Fruit fly (Drosophila melanogaster) whole organism, embryonic: ENCODE results near the gene stet.

ENCODE experiments used
- Atf-2 ChIP-seq: fragments of 200-800 bp; sonication (Bioruptor generic); optimal IDR thresholded peaks from 2 replicates; lab custom pipeline; 2016; ENCODE audit warnings: missing biosample characterization, missing genetic modification characterization
- Atf3 ChIP-seq: fragments of 200-800 bp; sonication (Bioruptor generic); optimal IDR thresholded peaks from 3 replicates; lab custom pipeline; 2016; ENCODE audit warnings: missing biosample characterization, missing genetic modification characterization
- CG10209 ChIP-seq: fragments of 200-800 bp; sonication (Bioruptor generic); optimal IDR thresholded peaks from 3 replicates; lab custom pipeline; 2017; ENCODE audit warnings: missing biosample characterization, mild to moderate bottlenecking, missing genetic modification characterization, missing genetic modification reagents
- CG11696 ChIP-seq: fragments of 200-800 bp; sonication (Bioruptor generic); IDR thresholded peaks from 2 replicates; pipeline ENCODE4 v1.3.6; 2022; ENCODE audit warnings: missing biosample characterization, missing genetic modification characterization
- CG12391 ChIP-seq: fragments of 200-800 bp; sonication (Bioruptor generic); optimal IDR thresholded peaks from 3 replicates; lab custom pipeline; 2018; ENCODE audit warnings: missing biosample characterization, mild to moderate bottlenecking, missing genetic modification characterization, moderate library complexity
- CG12659 ChIP-seq: fragments of 200-800 bp; sonication (Bioruptor generic); optimal IDR thresholded peaks from 3 replicates; lab custom pipeline; 2017; ENCODE audit warnings: mild to moderate bottlenecking, missing biosample characterization, missing genetic modification reagents, missing genetic modification characterization
- CG17359 ChIP-seq: fragments of 200-800 bp; sonication (Bioruptor generic); optimal IDR thresholded peaks from 3 replicates; lab custom pipeline; 2018; ENCODE audit warnings: missing biosample characterization, mild to moderate bottlenecking, missing genetic modification characterization, moderate library complexity
- CG17361 ChIP-seq: fragments of 200-800 bp; sonication (Bioruptor generic); IDR thresholded peaks from 3 replicates; pipeline ENCODE4 v1.3.6; 2022; ENCODE audit warnings: missing biosample characterization, missing genetic modification characterization
- CG17912 ChIP-seq: fragments of 200-800 bp; sonication (Bioruptor generic); optimal IDR thresholded peaks from 2 replicates; lab custom pipeline; 2018; ENCODE audit warnings: missing biosample characterization, mild to moderate bottlenecking, missing genetic modification characterization
- CG18619 ChIP-seq: fragments of 200-800 bp; sonication (Bioruptor generic); optimal IDR thresholded peaks from 3 replicates; lab custom pipeline; 2017; ENCODE audit warnings: missing biosample characterization, mild to moderate bottlenecking, missing genetic modification characterization
- CG2199 ChIP-seq: fragments of 200-800 bp; sonication (Bioruptor generic); IDR thresholded peaks from 3 replicates; pipeline ENCODE4 v1.3.6; 2022; ENCODE audit warnings: missing biosample characterization, missing genetic modification characterization
- CG2875 ChIP-seq: fragments of 200-800 bp; sonication (Bioruptor generic); optimal IDR thresholded peaks from 2 replicates; lab custom pipeline; 2017; ENCODE audit warnings: missing biosample characterization, mild to moderate bottlenecking, missing genetic modification characterization, missing genetic modification reagents
- CG33557 ChIP-seq: fragments of 200-800 bp; sonication (Bioruptor generic); optimal IDR thresholded peaks from 2 replicates; lab custom pipeline; 2019; ENCODE audit warnings: missing biosample characterization, mild to moderate bottlenecking, missing genetic modification characterization, moderate library complexity
- CG34224 ChIP-seq: fragments of 200-800 bp; sonication (Bioruptor generic); IDR thresholded peaks from 3 replicates; pipeline ENCODE4 v1.3.6; 2022; ENCODE audit warnings: missing biosample characterization, missing genetic modification characterization; ENCODE audit not compliant: partially characterized antibody
- CG34422 ChIP-seq: fragments of 200-800 bp; sonication (Bioruptor generic); IDR thresholded peaks from 3 replicates; pipeline ENCODE4 v1.3.6; 2022; ENCODE audit warnings: missing biosample characterization, missing genetic modification characterization
- CG4328 ChIP-seq: fragments of 200-800 bp; sonication (Bioruptor generic); optimal IDR thresholded peaks from 3 replicates; lab custom pipeline; 2017; ENCODE audit warnings: missing biosample characterization, missing genetic modification reagents, missing genetic modification characterization
- CG5180 ChIP-seq: fragments of 200-800 bp; sonication (Bioruptor generic); optimal IDR thresholded peaks from 3 replicates; lab custom pipeline; 2017; ENCODE audit warnings: missing biosample characterization, missing genetic modification characterization, mild to moderate bottlenecking, moderate library complexity, missing genetic modification reagents
- CG7357 ChIP-seq: fragments of 200-800 bp; sonication (Bioruptor generic); IDR thresholded peaks from 3 replicates; pipeline ENCODE4 v1.3.6; 2022; ENCODE audit warnings: missing biosample characterization, missing genetic modification characterization
- CG9609 ChIP-seq: fragments of 200-800 bp; sonication (Bioruptor generic); optimal IDR thresholded peaks from 3 replicates; lab custom pipeline; 2016; ENCODE audit warnings: missing biosample characterization, missing genetic modification characterization
- CG9817 ChIP-seq: fragments of 200-800 bp; sonication (Bioruptor generic); optimal IDR thresholded peaks from 2 replicates; lab custom pipeline; 2018; ENCODE audit warnings: missing biosample characterization, mild to moderate bottlenecking, missing genetic modification characterization, moderate library complexity
- Fer2 ChIP-seq: fragments of 200-800 bp; sonication (Bioruptor generic); optimal IDR thresholded peaks from 2 replicates; lab custom pipeline; 2018; ENCODE audit warnings: missing biosample characterization, mild to moderate bottlenecking, missing genetic modification characterization, moderate library complexity
- H2.0 ChIP-seq: fragments of 200-800 bp; sonication (Bioruptor generic); IDR thresholded peaks from 2 replicates; pipeline ENCODE4 v1.3.6; 2022; ENCODE audit warnings: missing biosample characterization, missing genetic modification characterization
- HLH54F ChIP-seq: fragments of 200-800 bp; sonication (Bioruptor generic); optimal IDR thresholded peaks from 3 replicates; lab custom pipeline; 2016; ENCODE audit warnings: missing biosample characterization, missing genetic modification characterization
- Hand ChIP-seq: fragments of 200-800 bp; sonication (Bioruptor generic); optimal IDR thresholded peaks from 2 replicates; lab custom pipeline; 2017; ENCODE audit warnings: mild to moderate bottlenecking, missing biosample characterization, missing genetic modification reagents, missing genetic modification characterization
- HmgZ ChIP-seq: fragments of 200-800 bp; sonication (Bioruptor generic); optimal IDR thresholded peaks from 2 replicates; lab custom pipeline; 2018; ENCODE audit warnings: missing biosample characterization, mild to moderate bottlenecking, missing genetic modification characterization
- Hr3 ChIP-seq: fragments of 200-800 bp; sonication (Bioruptor generic); optimal IDR thresholded peaks from 3 replicates; lab custom pipeline; 2016; ENCODE audit warnings: missing biosample characterization, missing genetic modification characterization
- Lpt ChIP-seq: fragments of >200 bp; optimal IDR thresholded peaks from 2 replicates; lab custom pipeline; 2018; ENCODE audit warnings: missing biosample characterization, missing genetic modification characterization
- Opbp ChIP-seq: fragments of 200-800 bp; sonication (Bioruptor generic); IDR thresholded peaks from 3 replicates; pipeline ENCODE4 v1.3.6; 2022; ENCODE audit warnings: missing biosample characterization, missing genetic modification characterization; ENCODE audit not compliant: partially characterized antibody
- Optix ChIP-seq: fragments of 200-800 bp; sonication (Bioruptor generic); IDR thresholded peaks from 3 replicates; pipeline ENCODE4 v1.3.6; 2022; ENCODE audit warnings: missing biosample characterization, missing genetic modification characterization
- YL-1 ChIP-seq: fragments of 200-800 bp; sonication (Bioruptor generic); optimal IDR thresholded peaks from 3 replicates; lab custom pipeline; 2017; ENCODE audit warnings: missing biosample characterization, mild to moderate bottlenecking, missing genetic modification characterization
- ara ChIP-seq: fragments of 200-800 bp; sonication (Bioruptor generic); IDR thresholded peaks from 2 replicates; pipeline ENCODE4 v1.3.6; 2022; ENCODE audit warnings: missing biosample characterization, missing genetic modification characterization
- cas ChIP-seq: fragments of 200-800 bp; sonication (Bioruptor generic); IDR thresholded peaks from 2 replicates; pipeline ENCODE4 v1.3.6; 2022; ENCODE audit warnings: missing biosample characterization, missing genetic modification characterization
- chinmo ChIP-seq: fragments of 200-800 bp; sonication (Bioruptor generic); IDR thresholded peaks from 4 replicates; pipeline ENCODE4 v1.3.6; 2022; ENCODE audit warnings: missing biosample characterization, missing genetic modification characterization; ENCODE audit not compliant: partially characterized antibody
- crc ChIP-seq: fragments of 200-800 bp; sonication (Bioruptor generic); optimal IDR thresholded peaks from 2 replicates; lab custom pipeline; 2016; ENCODE audit warnings: missing biosample characterization, missing genetic modification characterization
- dati ChIP-seq: fragments of 200-800 bp; sonication (Bioruptor generic); IDR thresholded peaks from 2 replicates; pipeline ENCODE4 v1.3.6; 2022; ENCODE audit warnings: missing biosample characterization, missing genetic modification characterization
- dimm ChIP-seq: fragments of 200-800 bp; sonication (Bioruptor generic); IDR thresholded peaks from 2 replicates; pipeline ENCODE4 v1.3.6; 2022; ENCODE audit warnings: missing biosample characterization, missing genetic modification characterization
- emc ChIP-seq: fragments of 200-800 bp; sonication (Bioruptor generic); optimal IDR thresholded peaks from 2 replicates; lab custom pipeline; 2016; ENCODE audit warnings: missing biosample characterization, missing genetic modification characterization
- exex ChIP-seq: fragments of 200-800 bp; sonication (Bioruptor generic); optimal IDR thresholded peaks from 4 replicates; lab custom pipeline; 2018; ENCODE audit warnings: missing biosample characterization, mild to moderate bottlenecking, missing genetic modification characterization, moderate library complexity
- lab ChIP-seq: fragments of 200-800 bp; sonication (Bioruptor generic); optimal IDR thresholded peaks from 3 replicates; lab custom pipeline; 2017; ENCODE audit warnings: missing biosample characterization, missing genetic modification characterization, mild to moderate bottlenecking, moderate library complexity, missing genetic modification reagents
- mam ChIP-seq: fragments of 200-800 bp; sonication (Bioruptor generic); optimal IDR thresholded peaks from 3 replicates; lab custom pipeline; 2016; ENCODE audit warnings: missing biosample characterization, missing genetic modification characterization
- sim ChIP-seq: fragments of 200-800 bp; sonication (Bioruptor generic); IDR thresholded peaks from 2 replicates; pipeline ENCODE4 v1.3.6; 2022; ENCODE audit warnings: missing biosample characterization, missing genetic modification characterization
- tap ChIP-seq: fragments of 200-800 bp; optimal IDR thresholded peaks from 3 replicates; lab custom pipeline; 2019; ENCODE audit warnings: missing biosample characterization, mild to moderate bottlenecking, missing genetic modification characterization, moderate library complexity
- trh ChIP-seq: fragments of 200-800 bp; sonication (Bioruptor generic); optimal IDR thresholded peaks from 2 replicates; lab custom pipeline; 2016; ENCODE audit warnings: missing biosample characterization, missing genetic modification characterization
- tup ChIP-seq: fragments of 200-800 bp; sonication (Bioruptor generic); optimal IDR thresholded peaks from 2 replicates; lab custom pipeline; 2016; ENCODE audit warnings: missing biosample characterization, mild to moderate bottlenecking, missing genetic modification characterization, moderate library complexity
- wek ChIP-seq: fragments of 200-800 bp; sonication (Bioruptor generic); optimal IDR thresholded peaks from 3 replicates; lab custom pipeline; 2018; ENCODE audit warnings: missing biosample characterization, mild to moderate bottlenecking, missing genetic modification characterization, moderate library complexity
- zf30C ChIP-seq: fragments of 200-800 bp; sonication (Bioruptor generic); optimal IDR thresholded peaks from 3 replicates; lab custom pipeline; 2018; ENCODE audit warnings: missing biosample characterization, mild to moderate bottlenecking, missing genetic modification characterization

stet gene

dm6 chr3L:1536487-1537337 lies 47.4 kb upstream of the stet start, which contains the start of the genes CG12091 and pns (continued):
- TF ChIP-seq H2.0 (GFP tag; lab: Robert Waterston, UW) (peak; percentile 77), Opbp (GFP tag; lab: Robert Waterston, UW) (peak; percentile 67; the same call in 2 of the 3 replicates), dimm (GFP tag; lab: Robert Waterston, UW) (no peak), CG34224 (GFP tag; lab: Robert Waterston, UW) (no peak), CG17359 (tag; lab: Kevin White, UChicago) (peak; percentile 61), zf30C (GFP tag; lab: Kevin White, UChicago) (peak; percentile 12), CG2875 (GFP tag; lab: Kevin White, UChicago) (peak; percentile 44), tap (tag; lab: Kevin White, UChicago) (peak; percentile 28), Hr3 (GFP tag; lab: Kevin White, UChicago) (peak; percentile 41), chinmo (GFP tag; lab: Robert Waterston, UW) (0 out of 4 replicates have a peak, but pooled peaks have one; percentile 21), sim (no peak), Fer2 (tag; lab: Kevin White, UChicago) (peak; percentile 13), mam (GFP tag; lab: Kevin White, UChicago) (peak; percentile 79), CG9817 (tag; lab: Kevin White, UChicago) (peak; percentile 46), Atf3 (GFP tag; lab: Kevin White, UChicago) (peak; percentile 41), CG12659 (peak; percentile 87), tup (GFP tag; lab: Kevin White, UChicago) (no peak), emc (no peak), Atf-2 (GFP tag; lab: Kevin White, UChicago) (peak; percentile 55), trh (GFP tag; lab: Kevin White, UChicago) (peak; percentile 4), CG9609 (GFP tag; lab: Kevin White, UChicago) (peak; percentile 65)
- TF ChIP-seq, all 482 proteins: peak for 358

dm6 chr3L:1533699-1534431 lies 44.5 kb upstream of the stet start, which contains the start of gene Iml1:
Iml1 (minus strand) TSS chr3L:1534034.
- TF ChIP-seq CG11696 (GFP tag; lab: Robert Waterston, UW) (no peak), ara (no peak), dati (GFP tag; lab: Robert Waterston, UW) (no peak), HmgZ (tag; lab: Kevin White, UChicago) (no peak), crc (GFP tag; lab: Kevin White, UChicago) (no peak), CG4328 (GFP tag; lab: Kevin White, UChicago) (no peak), CG18619 (GFP tag; lab: Kevin White, UChicago) (no peak), CG33557 (GFP tag; lab: Kevin White, UChicago) (no peak), Hand (GFP tag; lab: Kevin White, UChicago) (no peak), lab (GFP tag; lab: Kevin White, UChicago) (no peak), Lpt (GFP tag; lab: Kevin White, UChicago) (no peak), CG17361 (GFP tag; lab: Robert Waterston, UW) (no peak; the same call in 2 of the 3 replicates), cas (GFP tag; lab: Robert Waterston, UW) (no peak), exex (tag; lab: Kevin White, UChicago) (peak; percentile 49), CG17912 (GFP tag; lab: Kevin White, UChicago) (no peak), zf30C (GFP tag; lab: Kevin White, UChicago) (no peak), CG10209 (GFP tag; lab: Kevin White, UChicago) (no peak), CG2199 (GFP tag; lab: Robert Waterston, UW) (no peak), Optix (GFP tag; lab: Robert Waterston, UW) (no peak), CG34422 (GFP tag; lab: Robert Waterston, UW) (peak; percentile 53; the same call in 1 of the 3 replicates), CG7357 (no peak; the same call in 2 of the 3 replicates), CG12391 (tag; lab: Kevin White, UChicago) (peak; percentile 68), YL-1 (GFP tag; lab: Kevin White, UChicago) (peak; percentile 43), CG5180 (GFP tag; lab: Kevin White, UChicago) (no peak), wek (no peak), HLH54F (GFP tag; lab: Kevin White, UChicago) (peak; percentile 6)
